Worm (Caenorhabditis elegans) whole organism, L4/young adult: Measurements from ENCODE around the gene pmpl-1.

Experiments used
- W03F9.2 ChIP-seq: fragments of 150-350 bp; optimal IDR thresholded peaks from 2 replicates; lab custom pipeline; 2014; ENCODE audit warnings: missing biosample characterization, missing genetic modification characterization
- dao-5 ChIP-seq: sonication (generic microtip); optimal IDR thresholded peaks from 2 replicates; lab custom pipeline; 2016; ENCODE audit warnings: missing genotype, missing genetic modification characterization, moderate library complexity, missing compliant biosample characterization
- him-1 ChIP-seq: sonication (generic microtip); optimal IDR thresholded peaks from 2 replicates; lab custom pipeline; 2016; ENCODE audit warnings: missing genotype, missing genetic modification reagents, missing genetic modification characterization, missing compliant biosample characterization

pmpl-1 gene

ce11 chrX:3803314-3803713 lies 15.5 kb downstream of the pmpl-1 start, which contains the start of gene F35A5.8:
F35A5.8 (minus strand) TSS chrX:3803464.
- TF ChIP-seq W03F9.2 (tag; lab: Kevin White, UChicago) (peak; percentile 52), dao-5 (tag; lab: Kevin White, UChicago) (no peak), him-1 (tag; lab: Kevin White, UChicago) (peak; percentile 20)

- no peak for TF ChIP-seq dao-5 (tag; lab: Kevin White, UChicago)
- TF ChIP-seq him-1 (tag; lab: Kevin White, UChicago) = no peak
- no peak for TF ChIP-seq W03F9.2 (tag; lab: Kevin White, UChicago)
Measured at ce11 chrX:3804837-3805236, 17.0 kb downstream of the pmpl-1 start, which contains the start of gene F35A5.2. F35A5.2 (plus strand) TSS chrX:3805137.

- no peak for TF ChIP-seq dao-5 (tag; lab: Kevin White, UChicago)
- TF ChIP-seq W03F9.2 (tag; lab: Kevin White, UChicago) = no peak
- no peak for TF ChIP-seq him-1 (tag; lab: Kevin White, UChicago)
Measured at ce11 chrX:3807166-3807565, 19.3 kb downstream of the pmpl-1 start, which contains the start of gene F35A5.1. F35A5.1 (plus strand) TSS chrX:3807466.

- TF ChIP-seq dao-5 (tag; lab: Kevin White, UChicago) (no peak), him-1 (tag; lab: Kevin White, UChicago) (no peak), W03F9.2 (tag; lab: Kevin White, UChicago) (no peak)
Measured at ce11 chrX:3814827-3815226, 27.0 kb downstream of the pmpl-1 start.

ce11 chrX:3818856-3819524 lies 31.2 kb downstream of the pmpl-1 start:
- no peak for TF ChIP-seq W03F9.2 (tag; lab: Kevin White, UChicago)
- TF ChIP-seq him-1 (tag; lab: Kevin White, UChicago) = no peak
- TF ChIP-seq dao-5 (tag; lab: Kevin White, UChicago) = no peak

DNA sequence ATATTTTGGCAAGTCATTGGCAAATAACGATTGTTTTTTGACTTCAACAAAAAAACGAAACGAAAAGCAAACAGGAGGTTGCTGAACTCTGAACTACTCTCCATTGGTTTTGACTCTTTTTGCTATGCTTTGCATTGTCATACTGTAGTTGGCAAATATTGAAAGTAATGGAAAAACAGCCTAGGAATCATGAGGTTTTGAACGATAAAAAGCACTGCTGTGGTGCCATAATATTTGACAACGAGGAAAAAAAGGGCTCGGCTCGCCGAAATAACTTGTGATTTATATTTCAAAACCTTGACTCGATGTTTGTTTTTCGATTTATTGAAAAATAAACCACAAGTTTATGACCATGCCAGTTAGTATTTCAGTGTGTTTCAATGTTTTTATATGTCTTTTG lies 31.9 kb downstream of the pmpl-1 start:
- no peak for TF ChIP-seq him-1 (tag; lab: Kevin White, UChicago)
- no peak for TF ChIP-seq W03F9.2 (tag; lab: Kevin White, UChicago)

ce11 chrX:3820666-3821065 lies 32.8 kb downstream of the pmpl-1 start:
- TF ChIP-seq W03F9.2 (tag; lab: Kevin White, UChicago) (no peak), him-1 (tag; lab: Kevin White, UChicago) (no peak), dao-5 (tag; lab: Kevin White, UChicago) (no peak)

DNA sequence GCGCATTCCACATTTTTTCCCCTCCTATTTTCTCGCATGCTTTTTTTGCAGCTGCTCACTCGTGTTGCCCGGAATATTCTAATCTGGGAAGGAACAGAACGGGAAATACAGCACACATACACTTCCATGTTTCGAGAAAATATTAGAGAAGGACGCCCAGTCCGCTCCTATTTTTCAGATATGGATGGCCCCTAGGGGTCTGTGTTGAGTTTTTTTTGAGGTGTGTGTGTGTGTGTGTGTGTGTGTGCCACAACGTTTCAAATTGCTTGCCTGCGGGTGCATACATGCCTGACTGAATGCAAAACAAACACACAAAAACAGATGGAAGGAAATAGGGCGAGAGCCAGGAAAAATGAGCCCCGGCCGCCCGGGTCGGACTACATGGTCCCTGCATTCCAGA lies 33.8 kb downstream of the pmpl-1 start:
- TF ChIP-seq W03F9.2 (tag; lab: Kevin White, UChicago) (no peak), dao-5 (tag; lab: Kevin White, UChicago) (no peak), him-1 (tag; lab: Kevin White, UChicago) (no peak)

DNA sequence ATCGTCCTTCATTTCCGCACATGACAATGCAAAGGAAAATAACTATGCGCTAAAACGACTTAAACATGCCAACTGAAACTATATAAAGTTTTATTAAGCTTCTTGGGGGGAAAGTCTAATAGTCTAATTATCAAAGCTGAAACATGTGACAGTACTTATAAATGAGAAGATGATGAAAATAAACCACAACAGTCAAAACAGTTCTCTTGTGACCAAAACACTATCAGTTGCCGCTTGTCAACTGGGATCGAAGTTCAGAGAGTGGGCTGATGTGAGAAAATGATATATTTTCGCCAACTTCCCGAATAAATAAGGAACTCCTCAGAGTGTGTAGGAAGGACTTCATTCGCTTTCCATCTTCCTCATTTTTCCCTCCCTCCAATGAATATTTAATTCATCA lies 34.2 kb downstream of the pmpl-1 start:
- TF ChIP-seq W03F9.2 (tag; lab: Kevin White, UChicago) (no peak), dao-5 (tag; lab: Kevin White, UChicago) (no peak), him-1 (tag; lab: Kevin White, UChicago) (no peak)

DNA sequence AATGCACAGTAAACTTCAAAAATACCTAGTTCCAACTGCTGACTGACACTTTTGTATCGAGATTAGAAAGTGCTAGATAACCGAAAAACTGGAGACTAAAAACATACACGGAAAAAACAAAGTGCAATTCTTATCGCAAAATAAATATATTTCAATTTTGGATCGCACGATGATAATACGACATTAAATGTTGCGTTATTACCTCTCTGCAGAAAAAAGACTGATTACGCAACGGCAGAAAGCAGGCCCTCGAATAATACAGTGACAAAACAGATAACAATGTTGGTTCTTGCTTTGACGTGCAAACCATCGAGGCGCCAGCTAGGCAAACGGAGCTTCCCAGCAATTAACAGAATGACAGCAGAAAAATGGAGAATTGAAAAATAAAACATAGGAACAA lies 36.0 kb downstream of the pmpl-1 start:
- no peak for TF ChIP-seq W03F9.2 (tag; lab: Kevin White, UChicago)
- TF ChIP-seq him-1 (tag; lab: Kevin White, UChicago) = no peak
- no peak for TF ChIP-seq dao-5 (tag; lab: Kevin White, UChicago)

ce11 chrX:3824443-3824842 lies 36.6 kb downstream of the pmpl-1 start:
- TF ChIP-seq dao-5 (tag; lab: Kevin White, UChicago) (no peak), him-1 (tag; lab: Kevin White, UChicago) (no peak), W03F9.2 (tag; lab: Kevin White, UChicago) (no peak)

DNA sequence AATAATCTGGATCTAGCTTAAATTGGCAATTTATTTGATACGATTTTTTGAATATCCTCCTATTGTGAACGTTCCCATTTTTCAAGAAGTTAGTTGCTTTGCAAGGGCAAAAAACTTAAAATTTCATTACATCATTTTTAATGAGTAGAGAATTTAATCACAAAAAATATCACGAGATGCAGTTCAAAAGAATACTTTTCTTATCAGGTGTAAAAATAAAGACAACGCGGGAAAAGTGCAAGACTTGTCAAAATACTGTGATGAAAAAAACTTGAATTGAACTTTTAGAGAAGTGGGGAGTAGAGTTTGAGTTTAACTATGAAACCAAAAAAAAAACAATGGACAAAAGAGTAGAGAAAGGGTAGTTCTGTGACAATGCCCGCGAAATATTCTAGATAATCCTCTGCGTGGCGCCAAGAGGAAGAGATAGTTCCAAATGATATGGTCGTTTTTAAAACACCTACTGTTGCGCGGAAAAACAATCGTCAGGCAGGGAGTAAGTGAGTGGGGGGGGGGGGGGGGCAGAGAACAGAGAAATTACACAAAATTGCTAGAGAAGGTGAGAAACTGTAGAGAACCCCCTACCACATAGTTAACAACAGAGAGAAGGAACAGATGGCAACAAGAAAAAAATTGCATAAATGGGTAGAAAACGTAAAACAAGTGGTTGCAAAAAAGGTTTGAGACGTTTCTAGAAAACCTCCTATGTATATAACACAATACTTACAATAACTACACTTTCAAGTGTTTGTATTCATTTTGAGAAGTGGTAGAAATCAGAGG lies 37.3 kb downstream of the pmpl-1 start:
- no peak for TF ChIP-seq dao-5 (tag; lab: Kevin White, UChicago)
- no peak for TF ChIP-seq him-1 (tag; lab: Kevin White, UChicago)
- TF ChIP-seq W03F9.2 (tag; lab: Kevin White, UChicago) = no peak

DNA sequence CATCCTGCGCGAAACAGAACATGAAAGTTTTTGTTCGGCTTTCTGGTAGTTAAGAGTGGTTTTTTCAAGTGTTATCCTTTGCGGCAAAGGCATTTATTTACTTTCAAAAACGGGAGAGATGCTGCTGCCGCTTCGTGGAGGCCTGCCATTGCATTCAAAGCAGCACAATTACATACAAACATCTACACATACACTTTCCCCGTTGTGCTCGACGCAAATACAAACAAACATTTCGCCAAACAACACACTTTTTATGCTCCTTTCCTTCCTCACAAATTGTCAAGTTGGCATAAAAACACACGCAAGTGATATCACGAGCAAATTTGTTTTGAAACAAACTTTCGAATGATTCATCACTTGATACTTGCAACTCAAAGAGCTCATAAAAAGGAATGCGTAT lies 38.3 kb downstream of the pmpl-1 start:
- no peak for TF ChIP-seq him-1 (tag; lab: Kevin White, UChicago)
- TF ChIP-seq dao-5 (tag; lab: Kevin White, UChicago) = no peak
- no peak for TF ChIP-seq W03F9.2 (tag; lab: Kevin White, UChicago)
